Worm (Caenorhabditis elegans): ENCODE data around the gene irg-7.

irg-7 gene

DNA sequence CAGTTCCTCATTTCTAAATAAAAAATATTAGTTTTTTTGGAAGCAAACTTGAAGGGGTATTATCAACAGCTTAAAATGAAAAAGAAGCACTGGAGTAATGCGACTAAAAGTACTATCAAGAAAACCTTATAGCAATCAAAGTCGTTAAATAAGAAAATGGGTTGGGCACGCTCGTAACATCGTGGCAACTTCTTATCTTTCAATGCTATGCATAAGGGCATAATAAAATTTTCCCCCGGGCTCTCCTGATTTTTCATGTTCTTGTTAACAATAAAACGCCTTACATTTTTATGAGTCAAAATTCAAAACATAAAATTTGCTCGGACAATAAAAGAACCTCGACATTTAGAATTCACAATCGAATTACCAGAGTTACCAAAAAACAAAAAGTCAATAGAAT lies at the start of gene irg-7:
irg-7 (minus strand) TSS at position 23 of the 400 bp plus-strand sequence.
- TF ChIP-seq T22C8.4 (GFP tag; IDR thresholded peaks at IDR 0.05) = no peak
- TF ChIP-seq tab-1 (GFP tag; IDR thresholded peaks at IDR 0.05) = no peak
- no peak for TF ChIP-seq klf-2 (GFP tag; conservative IDR thresholded peaks at IDR 0.05)
- TF ChIP-seq flt-1 (GFP tag; IDR thresholded peaks at IDR 0.05) = no peak
- no peak for TF ChIP-seq med-1 (GFP tag; optimal IDR thresholded peaks at IDR 0.05; ENCODE audit: insufficient read depth)
- TF ChIP-seq ztf-23 (GFP tag; IDR thresholded peaks at IDR 0.05) = no peak
- TF ChIP-seq cog-1 (tag; optimal IDR thresholded peaks at IDR 0.05) = no peak

DNA sequence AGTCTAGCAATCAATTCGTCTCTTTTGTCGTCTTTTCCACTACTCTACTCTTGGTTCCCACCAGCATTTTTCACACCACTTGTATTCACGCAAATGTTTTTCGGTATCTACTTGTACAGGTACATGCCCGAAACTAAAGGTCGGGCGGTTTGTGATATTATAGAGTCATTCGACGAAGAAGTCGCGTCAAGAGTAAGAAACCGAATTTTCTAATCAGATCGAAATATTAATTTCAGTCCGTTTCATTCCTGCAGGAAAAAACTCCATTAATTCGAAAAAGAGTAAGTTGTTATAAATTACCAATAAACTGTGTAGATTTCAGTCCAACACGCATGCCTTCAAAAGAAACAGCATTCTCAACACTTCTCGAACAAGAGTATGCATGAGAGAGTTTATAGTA lies 48.5 kb upstream of the irg-7 start:
- TF ChIP-seq klf-2 (GFP tag; conservative IDR thresholded peaks at IDR 0.05) = no peak
- TF ChIP-seq flt-1 (GFP tag; IDR thresholded peaks at IDR 0.05) = no peak
- no peak for TF ChIP-seq ztf-23 (GFP tag; IDR thresholded peaks at IDR 0.05)
- TF ChIP-seq T22C8.4 (GFP tag; IDR thresholded peaks at IDR 0.05) = no peak
- no peak for TF ChIP-seq ref-1 (GFP tag; conservative IDR thresholded peaks at IDR 0.05)
- TF ChIP-seq cog-1 (tag; optimal IDR thresholded peaks at IDR 0.05) = no peak
- no peak for TF ChIP-seq med-1 (GFP tag; optimal IDR thresholded peaks at IDR 0.05; ENCODE audit: insufficient read depth)
- TF ChIP-seq ztf-29 (GFP tag; IDR thresholded peaks at IDR 0.05) = no peak
- TF ChIP-seq tab-1 (GFP tag; IDR thresholded peaks at IDR 0.05) = no peak

DNA sequence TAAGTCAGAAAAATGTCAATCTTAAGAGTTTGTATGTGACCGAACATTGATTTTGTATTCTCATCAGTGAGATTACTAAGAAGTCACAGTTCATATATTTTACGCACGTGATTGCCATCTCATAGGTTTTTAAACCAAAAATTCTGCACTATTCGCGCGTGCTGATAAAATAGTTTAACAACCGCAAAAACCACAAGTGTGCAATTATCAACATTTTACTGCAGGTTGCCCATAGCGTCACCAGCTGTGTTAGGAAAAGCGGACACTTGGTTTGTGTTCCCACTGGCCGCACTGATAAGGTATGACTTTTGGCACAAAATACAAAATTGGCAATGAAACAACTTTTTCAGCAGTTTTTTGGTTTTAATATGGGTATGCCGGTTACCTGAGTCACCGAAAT lies 46.7 kb upstream of the irg-7 start:
- TF ChIP-seq ztf-29 (GFP tag; IDR thresholded peaks at IDR 0.05) (no peak), ref-1 (GFP tag; conservative IDR thresholded peaks at IDR 0.05) (no peak), ztf-23 (GFP tag; IDR thresholded peaks at IDR 0.05) (no peak), tab-1 (GFP tag; IDR thresholded peaks at IDR 0.05) (no peak), T22C8.4 (GFP tag; IDR thresholded peaks at IDR 0.05) (no peak), cog-1 (tag; optimal IDR thresholded peaks at IDR 0.05) (no peak), med-1 (GFP tag; optimal IDR thresholded peaks at IDR 0.05; ENCODE audit: insufficient read depth) (no peak), klf-2 (GFP tag; conservative IDR thresholded peaks at IDR 0.05) (no peak), flt-1 (GFP tag; IDR thresholded peaks at IDR 0.05) (no peak)

DNA sequence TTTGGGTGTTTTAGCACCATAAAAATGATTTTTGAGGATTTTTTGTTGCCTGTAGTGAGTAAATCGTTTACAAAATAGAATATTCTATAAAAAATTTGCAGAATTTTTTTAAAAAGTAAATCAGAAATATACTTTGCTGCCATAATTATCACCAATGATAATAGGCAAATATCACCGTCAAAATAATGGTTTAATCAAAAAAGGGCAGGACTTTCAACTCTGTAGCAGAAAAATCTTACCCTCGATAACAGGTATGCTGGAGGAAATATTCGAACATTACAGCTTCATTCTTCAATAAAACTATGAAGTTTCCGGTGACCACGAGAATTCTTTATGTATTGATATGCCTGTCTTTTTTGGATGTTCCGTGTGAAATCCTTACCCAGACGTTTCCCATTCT lies 45.7 kb upstream of the irg-7 start, which contains the start of gene K09C4.4:
K09C4.4 (plus strand) TSS at position 301 of the 400 bp plus-strand sequence.
- TF ChIP-seq med-1 (GFP tag; optimal IDR thresholded peaks at IDR 0.05; ENCODE audit: insufficient read depth) (no peak), ztf-29 (GFP tag; IDR thresholded peaks at IDR 0.05) (no peak), tab-1 (GFP tag; IDR thresholded peaks at IDR 0.05) (no peak), T22C8.4 (GFP tag; IDR thresholded peaks at IDR 0.05) (no peak), cog-1 (tag; optimal IDR thresholded peaks at IDR 0.05) (no peak), ref-1 (GFP tag; conservative IDR thresholded peaks at IDR 0.05) (no peak), ztf-23 (GFP tag; IDR thresholded peaks at IDR 0.05) (no peak), klf-2 (GFP tag; conservative IDR thresholded peaks at IDR 0.05) (no peak), flt-1 (GFP tag; IDR thresholded peaks at IDR 0.05) (no peak)

DNA sequence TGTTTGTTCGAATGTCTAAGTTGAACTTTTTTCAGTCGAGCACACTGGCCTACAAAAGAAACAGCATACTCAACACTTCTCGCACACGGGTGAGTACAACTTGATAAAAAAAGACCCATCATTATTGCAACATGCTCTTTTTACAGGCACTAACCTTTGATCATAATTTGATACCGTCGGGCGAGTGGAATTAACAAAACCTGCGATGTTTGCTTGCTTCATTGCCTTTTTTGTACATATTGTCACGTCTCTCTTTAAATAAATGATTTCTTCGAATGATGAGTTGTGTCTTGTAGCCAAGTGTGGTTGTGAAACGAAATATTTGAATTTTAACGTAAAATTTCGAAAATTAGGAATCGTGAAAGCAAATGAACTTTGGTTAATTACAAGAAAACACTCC lies 42.0 kb upstream of the irg-7 start:
- no peak for TF ChIP-seq ztf-23 (GFP tag; IDR thresholded peaks at IDR 0.05)
- no peak for TF ChIP-seq klf-2 (GFP tag; conservative IDR thresholded peaks at IDR 0.05)
- TF ChIP-seq ztf-29 (GFP tag; IDR thresholded peaks at IDR 0.05) = no peak
- TF ChIP-seq tab-1 (GFP tag; IDR thresholded peaks at IDR 0.05) = no peak
- TF ChIP-seq ref-1 (GFP tag; conservative IDR thresholded peaks at IDR 0.05) = no peak
- no peak for TF ChIP-seq med-1 (GFP tag; optimal IDR thresholded peaks at IDR 0.05; ENCODE audit: insufficient read depth)
- no peak for TF ChIP-seq T22C8.4 (GFP tag; IDR thresholded peaks at IDR 0.05)
- no peak for TF ChIP-seq cog-1 (tag; optimal IDR thresholded peaks at IDR 0.05)
- TF ChIP-seq flt-1 (GFP tag; IDR thresholded peaks at IDR 0.05) = no peak

- no peak for TF ChIP-seq klf-2 (GFP tag; conservative IDR thresholded peaks at IDR 0.05)
These were observed 41.5 kb upstream of the irg-7 start for ce11 chrX:3284967-3285366.

ce11 chrX:3283189-3283588 lies 39.8 kb upstream of the irg-7 start:
- TF ChIP-seq klf-2 (GFP tag; conservative IDR thresholded peaks at IDR 0.05) (no peak), ref-1 (GFP tag; conservative IDR thresholded peaks at IDR 0.05) (no peak), tab-1 (GFP tag; IDR thresholded peaks at IDR 0.05) (no peak), flt-1 (GFP tag; IDR thresholded peaks at IDR 0.05) (no peak), ztf-29 (GFP tag; IDR thresholded peaks at IDR 0.05) (no peak), med-1 (GFP tag; optimal IDR thresholded peaks at IDR 0.05; ENCODE audit: insufficient read depth) (no peak), T22C8.4 (GFP tag; IDR thresholded peaks at IDR 0.05) (no peak), cog-1 (tag; optimal IDR thresholded peaks at IDR 0.05) (no peak), ztf-23 (GFP tag; IDR thresholded peaks at IDR 0.05) (no peak)

DNA sequence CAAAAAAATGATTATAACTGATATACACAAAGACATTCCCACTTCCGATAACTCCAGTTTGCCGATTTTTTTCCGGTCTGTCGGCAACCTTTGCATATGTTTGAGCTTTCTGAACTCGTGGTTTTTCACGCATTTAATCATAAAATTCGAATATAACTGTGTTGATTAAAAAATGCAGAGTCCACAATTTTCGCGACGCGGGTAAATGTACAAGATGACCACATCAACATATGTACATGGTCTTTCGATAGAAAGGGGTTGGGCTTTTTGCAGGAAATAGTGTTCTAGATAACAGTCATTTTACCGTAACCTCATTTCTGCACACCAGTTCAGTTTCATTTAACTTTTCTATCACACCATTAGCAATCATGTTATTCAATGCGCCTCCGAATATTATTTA lies 38.9 kb upstream of the irg-7 start, which contains the start of gene K09C4.5:
K09C4.5 (plus strand) TSS at position 326 of the 400 bp plus-strand sequence.
- TF ChIP-seq ztf-29 (GFP tag; IDR thresholded peaks at IDR 0.05) (no peak), flt-1 (GFP tag; IDR thresholded peaks at IDR 0.05) (no peak), ref-1 (GFP tag; conservative IDR thresholded peaks at IDR 0.05) (no peak), ztf-23 (GFP tag; IDR thresholded peaks at IDR 0.05) (no peak)

DNA sequence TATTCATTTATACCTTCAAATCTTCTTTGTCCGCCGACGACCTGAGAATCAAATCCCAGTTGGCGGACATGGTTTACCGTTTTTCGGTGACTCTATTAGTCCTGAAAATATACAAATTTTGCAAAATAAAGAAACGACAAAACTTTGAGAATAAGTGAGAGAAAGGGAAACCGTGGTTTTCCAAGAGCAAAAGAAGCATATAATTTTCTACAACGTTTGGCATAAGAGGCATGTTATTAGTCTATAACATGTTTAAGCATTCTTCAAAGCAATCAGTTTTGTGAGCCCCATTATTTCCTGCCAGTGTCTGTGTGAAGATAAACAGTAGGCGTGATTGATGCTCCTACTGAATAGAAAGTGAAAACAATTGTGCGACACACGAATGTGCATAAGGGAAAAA lies 36.7 kb upstream of the irg-7 start, which contains the start of gene K09C4.10:
K09C4.10 (minus strand) TSS at position 101 of the 400 bp plus-strand sequence.
- TF ChIP-seq med-1 (GFP tag; optimal IDR thresholded peaks at IDR 0.05; ENCODE audit: insufficient read depth) = no peak
- TF ChIP-seq T22C8.4 (GFP tag; IDR thresholded peaks at IDR 0.05) = no peak
- no peak for TF ChIP-seq tab-1 (GFP tag; IDR thresholded peaks at IDR 0.05)
- no peak for TF ChIP-seq ref-1 (GFP tag; conservative IDR thresholded peaks at IDR 0.05)

DNA sequence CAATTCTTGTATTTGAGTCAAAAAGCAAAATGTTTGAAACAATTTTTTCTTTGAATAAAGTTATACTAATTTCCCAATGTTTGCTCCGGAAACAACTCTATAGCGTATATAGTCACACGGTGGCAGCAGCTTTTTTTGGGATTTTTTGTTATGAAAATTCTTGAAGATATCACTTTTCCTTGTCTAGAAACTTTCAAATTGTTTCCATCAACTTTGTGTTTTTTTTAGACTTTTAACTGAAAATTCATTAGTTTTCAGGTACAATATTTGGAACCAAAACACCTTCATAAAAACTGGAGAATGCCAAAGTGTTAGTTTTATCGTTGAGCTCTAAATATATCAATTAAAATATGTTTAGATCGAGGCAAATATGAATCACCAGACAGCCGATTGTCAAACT lies 29.1 kb upstream of the irg-7 start, which contains the start of gene K09C4.7:
K09C4.7 (plus strand) TSS at position 301 of the 400 bp plus-strand sequence.
- TF ChIP-seq ztf-23 (GFP tag; IDR thresholded peaks at IDR 0.05) (no peak), med-1 (GFP tag; optimal IDR thresholded peaks at IDR 0.05; ENCODE audit: insufficient read depth) (no peak), ztf-29 (GFP tag; IDR thresholded peaks at IDR 0.05) (no peak), klf-2 (GFP tag; conservative IDR thresholded peaks at IDR 0.05) (no peak), T22C8.4 (GFP tag; IDR thresholded peaks at IDR 0.05) (no peak), cog-1 (tag; optimal IDR thresholded peaks at IDR 0.05) (no peak), tab-1 (GFP tag; IDR thresholded peaks at IDR 0.05) (no peak), ref-1 (GFP tag; conservative IDR thresholded peaks at IDR 0.05) (no peak), flt-1 (GFP tag; IDR thresholded peaks at IDR 0.05) (no peak)
